Worm (Caenorhabditis elegans) whole organism, L3 larva: ENCODE measurements around the gene C34C6.3.

Source experiments
- ZK546.5 ChIP-seq: sonication (generic microtip); optimal IDR thresholded peaks from 2 replicates; lab custom pipeline; 2017; ENCODE audit warnings: missing biosample characterization, missing genetic modification characterization
- aly-2 ChIP-seq: fragments of 150-350 bp; optimal IDR thresholded peaks from 2 replicates; lab custom pipeline; 2014; ENCODE audit warnings: missing biosample characterization, missing genetic modification characterization
- ama-1 ChIP-seq: fragments of 150-350 bp; optimal IDR thresholded peaks from 2 replicates; lab custom pipeline; 2018
- ceh-16 ChIP-seq: sonication (generic microtip); optimal IDR thresholded peaks from 2 replicates; lab custom pipeline; 2017; ENCODE audit warnings: missing biosample characterization, missing genetic modification characterization
- ceh-28 ChIP-seq: fragments of 150-350 bp; optimal IDR thresholded peaks from 2 replicates; lab custom pipeline; 2014; ENCODE audit warnings: missing biosample characterization, missing genetic modification reagents, missing genetic modification characterization
- ceh-82 ChIP-seq: fragments of 150-350 bp; optimal IDR thresholded peaks from 2 replicates; lab custom pipeline; 2014; ENCODE audit warnings: missing biosample characterization, missing genetic modification characterization
- ceh-9 ChIP-seq: sonication (generic microtip); optimal IDR thresholded peaks from 2 replicates; lab custom pipeline; 2018; ENCODE audit warnings: missing biosample characterization, missing genetic modification characterization
- daf-12 ChIP-seq: fragments of 150-350 bp; optimal IDR thresholded peaks from 2 replicates; lab custom pipeline; 2014; ENCODE audit warnings: missing biosample characterization, missing genetic modification reagents, missing genetic modification characterization
- egl-5 ChIP-seq: fragments of 150-350 bp; optimal IDR thresholded peaks from 2 replicates; lab custom pipeline; 2017; ENCODE audit warnings: missing biosample characterization, missing genetic modification reagents, missing genetic modification characterization, inconsistent platforms
- elt-1 ChIP-seq: fragments of 150-350 bp; optimal IDR thresholded peaks from 2 replicates; lab custom pipeline; 2014; ENCODE audit warnings: missing biosample characterization, missing genetic modification characterization
- elt-2 ChIP-seq: sonication (generic microtip); optimal IDR thresholded peaks from 2 replicates; lab custom pipeline; 2016; ENCODE audit warnings: missing genetic modification reagents, mild to moderate bottlenecking, missing genetic modification characterization, missing compliant biosample characterization
- fkh-2 ChIP-seq: fragments of 150-350 bp; optimal IDR thresholded peaks from 2 replicates; lab custom pipeline; 2014; ENCODE audit warnings: missing biosample characterization, missing genetic modification reagents, missing genetic modification characterization
- fos-1 ChIP-seq: fragments of 150-350 bp; optimal IDR thresholded peaks from 2 replicates; lab custom pipeline; 2014; ENCODE audit warnings: missing biosample characterization, missing genetic modification characterization
- hmg-11 ChIP-seq: sonication (generic microtip); optimal IDR thresholded peaks from 2 replicates; lab custom pipeline; 2016; ENCODE audit warnings: missing genetic modification characterization, missing compliant biosample characterization
- jun-1 ChIP-seq: fragments of 150-350 bp; optimal IDR thresholded peaks from 2 replicates; lab custom pipeline; 2014; ENCODE audit warnings: missing biosample characterization, missing genetic modification reagents, missing genetic modification characterization
- lin-39 ChIP-seq: fragments of 150-350 bp; optimal IDR thresholded peaks from 2 replicates; lab custom pipeline; 2018; ENCODE audit warnings: missing biosample characterization, missing genetic modification reagents, missing genetic modification characterization
- lsy-12 ChIP-seq: sonication (generic microtip); optimal IDR thresholded peaks from 2 replicates; lab custom pipeline; 2016; ENCODE audit warnings: mild to moderate bottlenecking, missing genetic modification characterization, missing compliant biosample characterization
- mdl-1 ChIP-seq: fragments of 150-350 bp; optimal IDR thresholded peaks from 2 replicates; lab custom pipeline; 2014; ENCODE audit warnings: missing biosample characterization, missing genetic modification characterization
- mml-1 ChIP-seq: fragments of 150-350 bp; sonication (generic microtip); optimal IDR thresholded peaks from 3 replicates; lab custom pipeline; 2014; ENCODE audit warnings: missing biosample characterization, missing genetic modification characterization
- nhr-11 ChIP-seq: fragments of 150-350 bp; optimal IDR thresholded peaks from 2 replicates; lab custom pipeline; 2014; ENCODE audit warnings: missing biosample characterization, missing genetic modification characterization
- nhr-12 ChIP-seq: fragments of 150-350 bp; optimal IDR thresholded peaks from 2 replicates; lab custom pipeline; 2014; ENCODE audit warnings: missing biosample characterization, missing genetic modification characterization
- nhr-23 ChIP-seq: fragments of 150-350 bp; optimal IDR thresholded peaks from 2 replicates; lab custom pipeline; 2014; ENCODE audit warnings: missing biosample characterization, missing genetic modification reagents, missing genetic modification characterization
- nhr-237 ChIP-seq: fragments of 150-350 bp; optimal IDR thresholded peaks from 2 replicates; lab custom pipeline; 2014; ENCODE audit warnings: missing biosample characterization, missing genetic modification characterization
- nhr-25 ChIP-seq: sonication (generic microtip); optimal IDR thresholded peaks from 2 replicates; lab custom pipeline; 2017; ENCODE audit warnings: missing biosample characterization, missing genetic modification characterization
- nhr-43 ChIP-seq: sonication (generic microtip); optimal IDR thresholded peaks from 2 replicates; lab custom pipeline; 2016; ENCODE audit warnings: mild to moderate bottlenecking, missing genetic modification characterization, missing compliant biosample characterization; ENCODE audit not compliant: poor library complexity, severe bottlenecking
- nhr-67 ChIP-seq: fragments of 150-350 bp; optimal IDR thresholded peaks from 2 replicates; lab custom pipeline; 2014; ENCODE audit warnings: missing biosample characterization, missing genetic modification characterization
- nhr-77 ChIP-seq: fragments of 150-350 bp; optimal IDR thresholded peaks from 2 replicates; lab custom pipeline; 2014; ENCODE audit warnings: missing biosample characterization, missing genetic modification characterization
- pha-4 ChIP-seq: fragments of 150-350 bp; optimal IDR thresholded peaks from 2 replicates; lab custom pipeline; 2014; ENCODE audit warnings: missing biosample characterization, missing genetic modification reagents, missing genetic modification characterization
- snpc-4 ChIP-seq: fragments of 150-350 bp; optimal IDR thresholded peaks from 2 replicates; lab custom pipeline; 2014; ENCODE audit warnings: missing biosample characterization, missing genetic modification characterization
- tbx-2 ChIP-seq: sonication (generic microtip); optimal IDR thresholded peaks from 2 replicates; lab custom pipeline; 2016; ENCODE audit warnings: mild to moderate bottlenecking, missing genetic modification characterization, missing compliant biosample characterization
- unc-62 ChIP-seq: fragments of 150-350 bp; sonication (generic microtip); optimal IDR thresholded peaks from 4 replicates; lab custom pipeline; 2014; ENCODE audit warnings: missing biosample characterization, missing genetic modification reagents, missing genetic modification characterization
- zag-1 ChIP-seq: fragments of 150-350 bp; optimal IDR thresholded peaks from 2 replicates; lab custom pipeline; 2014; ENCODE audit warnings: missing biosample characterization, missing genetic modification characterization
- ztf-11 ChIP-seq: fragments of 150-350 bp; optimal IDR thresholded peaks from 2 replicates; lab custom pipeline; 2014; ENCODE audit warnings: missing biosample characterization, missing genetic modification characterization
- ztf-4 ChIP-seq: fragments of 150-350 bp; optimal IDR thresholded peaks from 2 replicates; lab custom pipeline; 2014; ENCODE audit warnings: missing biosample characterization, missing genetic modification characterization

The C34C6.3 gene

DNA sequence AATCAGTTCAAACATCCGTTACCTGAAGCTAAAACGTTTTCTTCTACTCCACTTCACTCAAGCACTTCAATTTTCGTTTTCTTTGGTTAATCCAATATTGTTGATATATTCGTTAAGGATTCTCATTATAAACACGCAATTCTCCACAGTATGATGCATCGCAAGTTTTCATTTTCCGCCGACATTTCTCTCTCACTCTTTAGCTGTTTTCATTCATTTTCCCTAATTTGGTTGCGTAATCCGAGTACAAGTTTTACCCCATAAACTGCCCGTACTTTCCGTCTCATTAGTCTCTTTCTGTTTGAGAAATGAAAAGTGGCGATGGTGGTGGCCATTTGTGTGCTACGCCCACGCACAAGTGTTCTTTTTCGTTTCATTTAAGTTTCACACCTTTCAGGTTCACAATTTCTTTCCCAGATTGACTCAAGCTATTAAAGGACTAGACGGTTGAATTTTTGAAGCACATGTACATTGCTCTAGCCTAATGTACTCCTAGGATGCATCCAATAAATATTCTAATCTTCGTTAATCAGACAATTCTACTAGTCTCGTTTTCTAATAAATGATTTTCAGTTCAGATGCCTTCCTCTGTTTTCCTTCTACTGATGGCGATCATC is at the start of gene C34C6.3:
C34C6.3 (plus strand) TSS at position 567 of the 617 bp plus-strand sequence.
- no peak for TF ChIP-seq nhr-11 (tag; lab: Kevin White, UChicago)
- TF ChIP-seq pha-4 (tag; lab: Kevin White, UChicago): no peak
- TF ChIP-seq ceh-16: no peak
- TF ChIP-seq nhr-12 (tag; lab: Kevin White, UChicago): no peak
- TF ChIP-seq nhr-77 (tag; lab: Kevin White, UChicago): no peak
- TF ChIP-seq egl-5 (tag; lab: Kevin White, UChicago): no peak
- TF ChIP-seq ama-1 (lab: Kevin White, UChicago): no peak
- no peak for TF ChIP-seq nhr-237 (tag; lab: Kevin White, UChicago)
- no peak for TF ChIP-seq fkh-2
- TF ChIP-seq elt-1 (tag; lab: Kevin White, UChicago): no peak
- TF ChIP-seq nhr-67: no peak
- no peak for TF ChIP-seq elt-2 (tag; lab: Kevin White, UChicago)

DNA sequence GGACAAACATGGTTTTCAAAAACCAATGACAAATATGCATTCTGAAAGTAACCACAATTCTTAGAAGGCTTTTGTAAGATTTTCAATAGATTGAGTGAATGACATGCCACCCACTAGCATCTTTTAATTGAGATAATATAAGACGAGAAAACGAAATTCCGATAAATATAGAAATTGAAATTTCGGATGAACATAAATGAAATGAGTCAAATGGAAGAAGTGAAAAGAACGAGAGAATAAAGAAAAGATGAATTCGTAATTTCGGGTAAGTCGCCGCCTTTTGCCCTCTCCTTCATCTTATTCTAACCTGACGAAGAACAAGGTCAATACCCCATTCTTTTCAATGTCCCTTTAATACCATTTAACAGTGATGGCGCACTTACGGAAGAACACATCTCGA is 49.3 kb upstream of the C34C6.3 start:
- TF ChIP-seq nhr-77 (tag; lab: Kevin White, UChicago) (no peak), nhr-25 (tag; lab: Kevin White, UChicago) (no peak), ceh-82 (tag; lab: Kevin White, UChicago) (no peak), ceh-9 (no peak), ama-1 (lab: Kevin White, UChicago) (no peak), snpc-4 (no peak), aly-2 (no peak), daf-12 (tag; lab: Kevin White, UChicago) (no peak), hmg-11 (no peak), mml-1 (tag; lab: Kevin White, UChicago) (no peak), ztf-11 (tag; lab: Kevin White, UChicago) (no peak), ceh-28 (tag; lab: Kevin White, UChicago) (no peak)
- TF ChIP-seq, all 47 proteins: peak for 0

DNA sequence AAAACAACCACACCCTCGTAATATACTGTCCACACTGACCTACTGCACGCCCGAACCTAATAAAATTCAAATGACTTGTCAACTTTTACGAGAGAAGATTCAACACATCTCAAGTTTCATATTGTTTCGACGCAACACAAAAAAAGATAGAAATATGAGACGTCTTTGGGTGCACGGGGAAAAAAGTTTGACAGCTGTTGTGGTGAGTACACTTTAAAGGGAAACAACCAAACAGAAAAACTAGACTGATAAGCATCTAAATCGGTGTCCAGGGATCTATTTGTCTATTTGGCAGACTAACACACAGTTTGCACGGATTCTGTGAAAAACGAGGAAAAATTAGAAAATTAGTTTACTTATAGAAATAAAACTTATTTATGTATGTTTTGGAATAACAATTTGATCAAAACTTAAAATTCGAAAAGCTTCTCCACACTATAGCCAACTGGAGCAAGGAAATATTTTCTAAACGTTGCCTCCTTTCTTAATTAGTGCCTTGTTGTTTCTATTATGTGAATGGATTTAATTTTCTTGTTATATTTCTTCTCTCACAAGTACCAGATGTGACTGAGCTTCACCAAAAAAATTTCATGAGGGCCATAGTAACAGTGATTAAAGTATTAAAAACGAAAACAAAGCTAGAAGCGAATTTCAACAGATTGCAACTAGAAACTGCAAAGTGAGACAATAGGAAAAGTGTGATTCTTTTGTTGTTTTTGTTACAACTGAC is 47.9 kb upstream of the C34C6.3 start:
- TF ChIP-seq tbx-2: no peak
- peak; percentile 7 for TF ChIP-seq unc-62
- peak; percentile 20 for TF ChIP-seq pha-4 (tag; lab: Kevin White, UChicago)
- TF ChIP-seq lin-39 (tag; lab: Kevin White, UChicago): peak; percentile 31

DNA sequence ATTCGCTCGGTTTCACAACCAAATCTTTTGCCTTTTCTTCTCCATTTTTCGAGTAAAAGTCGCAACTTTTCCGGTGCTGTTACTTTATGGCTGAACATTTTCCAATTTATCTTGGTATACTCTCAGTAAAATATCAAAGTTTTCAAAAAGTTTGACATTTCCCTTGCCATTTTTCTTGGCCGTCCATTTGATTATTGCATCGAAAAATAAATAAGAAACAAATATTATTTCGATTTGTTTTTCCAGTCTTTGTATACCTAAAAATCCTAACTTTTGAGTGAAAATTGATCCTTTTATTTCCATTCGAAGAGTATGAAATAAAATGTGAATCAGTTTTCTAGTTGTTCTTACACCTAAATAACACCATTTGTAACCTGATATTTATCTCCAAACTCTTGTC is 45.3 kb upstream of the C34C6.3 start:
- TF ChIP-seq nhr-43 (no peak), aly-2 (no peak)

DNA sequence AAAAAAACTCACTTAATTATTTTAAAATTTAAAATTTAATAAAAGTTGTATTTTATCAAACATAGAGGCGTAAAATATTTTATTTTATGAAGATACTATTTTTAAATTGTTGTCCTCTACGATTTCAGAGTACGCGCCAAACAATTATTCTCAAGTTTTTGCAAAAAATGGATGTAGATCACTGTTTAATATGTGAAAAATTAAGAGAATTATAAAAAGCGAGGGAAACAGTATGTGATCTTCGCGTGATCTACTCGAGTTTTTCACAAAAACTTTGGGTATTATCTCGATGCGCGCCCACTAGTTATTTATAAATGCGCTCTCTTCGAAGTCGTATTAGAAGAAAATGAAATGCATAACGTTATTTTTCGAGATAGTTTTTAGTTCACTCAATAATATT is 42.9 kb upstream of the C34C6.3 start:
- TF ChIP-seq ztf-4 (tag; lab: Kevin White, UChicago) (no peak), jun-1 (no peak), nhr-25 (tag; lab: Kevin White, UChicago) (no peak), zag-1 (tag; lab: Kevin White, UChicago) (no peak), lsy-12 (tag; lab: Kevin White, UChicago) (no peak), unc-62 (no peak), daf-12 (tag; lab: Kevin White, UChicago) (no peak), elt-1 (tag; lab: Kevin White, UChicago) (no peak), nhr-43 (no peak), mdl-1 (tag; lab: Kevin White, UChicago) (no peak), pha-4 (tag; lab: Kevin White, UChicago) (no peak), nhr-77 (tag; lab: Kevin White, UChicago) (no peak)

DNA sequence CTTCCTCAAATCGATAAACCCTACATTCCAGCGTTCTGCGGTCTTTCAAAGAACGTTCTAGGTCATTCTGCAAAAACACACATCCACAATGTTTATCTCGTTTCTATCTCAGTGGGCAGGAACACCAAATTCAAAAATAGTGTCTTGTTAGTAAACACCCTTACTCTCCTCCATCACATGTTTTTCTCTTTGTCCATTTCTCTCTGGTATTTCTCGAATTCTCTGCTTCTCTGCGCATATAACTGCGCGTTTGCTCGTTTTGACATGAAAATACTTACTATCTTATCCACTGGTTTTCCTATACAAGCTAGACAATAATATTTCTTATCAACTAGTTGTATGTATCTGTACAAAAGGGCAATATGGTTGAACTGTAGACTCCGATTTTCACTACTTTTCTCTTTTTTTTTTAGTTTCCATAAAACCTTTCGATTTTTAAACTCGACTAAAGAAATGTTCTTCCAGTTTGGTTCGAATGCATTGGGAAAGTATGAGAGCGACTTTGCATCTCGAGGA is 41.0 kb upstream of the C34C6.3 start, which contains the start of gene pyr-1:
pyr-1 (plus strand) TSS at position 466 of the 516 bp plus-strand sequence.
- TF ChIP-seq nhr-12 (tag; lab: Kevin White, UChicago) (no peak), nhr-43 (no peak), fos-1 (no peak), fkh-2 (no peak), daf-12 (tag; lab: Kevin White, UChicago) (no peak), egl-5 (tag; lab: Kevin White, UChicago) (peak; percentile 58), elt-2 (tag; lab: Kevin White, UChicago) (peak; percentile 9), lin-39 (tag; lab: Kevin White, UChicago) (no peak), ZK546.5 (tag; lab: Kevin White, UChicago) (no peak), nhr-23 (tag; lab: Kevin White, UChicago) (no peak), pha-4 (tag; lab: Kevin White, UChicago) (peak; percentile 91), zag-1 (tag; lab: Kevin White, UChicago) (no peak), snpc-4 (no peak)
